Fruit fly (Drosophila melanogaster) whole organism, embryonic: Measurements from ENCODE around the gene RhoGDI.

Experiments used
- Atf3 ChIP-seq: fragments of 200-800 bp; sonication (Bioruptor generic); optimal IDR thresholded peaks from 3 replicates; lab custom pipeline; 2016; ENCODE audit warnings: missing biosample characterization, missing genetic modification characterization
- Blimp-1 ChIP-seq: fragments of 200-800 bp; sonication (Bioruptor generic); optimal IDR thresholded peaks from 3 replicates; lab custom pipeline; 2018; ENCODE audit warnings: missing biosample characterization, missing genetic modification characterization, mild to moderate bottlenecking, moderate library complexity, missing genetic modification reagents
- BtbVII ChIP-seq: fragments of 200-800 bp; sonication (Bioruptor generic); optimal IDR thresholded peaks from 3 replicates; lab custom pipeline; 2017; ENCODE audit warnings: missing biosample characterization, mild to moderate bottlenecking, missing genetic modification characterization
- CG1024 ChIP-seq: fragments of 200-800 bp; sonication (Bioruptor generic); IDR thresholded peaks from 2 replicates; pipeline ENCODE4 v1.3.6; 2022; ENCODE audit warnings: missing biosample characterization, missing genetic modification characterization
- CG10267 ChIP-seq: fragments of 200-800 bp; sonication (Bioruptor generic); optimal IDR thresholded peaks from 2 replicates; lab custom pipeline; 2018; ENCODE audit warnings: missing biosample characterization, mild to moderate bottlenecking, missing genetic modification characterization, moderate library complexity
- CG11696 ChIP-seq: fragments of 200-800 bp; sonication (Bioruptor generic); IDR thresholded peaks from 2 replicates; pipeline ENCODE4 v1.3.6; 2022; ENCODE audit warnings: missing biosample characterization, missing genetic modification characterization
- CG14441 ChIP-seq: fragments of 200-800 bp; sonication (Bioruptor generic); IDR thresholded peaks from 2 replicates; pipeline ENCODE4 v1.3.6; 2022; ENCODE audit warnings: missing biosample characterization, missing genetic modification characterization
- CG15269 ChIP-seq: fragments of 200-800 bp; sonication (Bioruptor generic); optimal IDR thresholded peaks from 2 replicates; lab custom pipeline; 2018; ENCODE audit warnings: missing biosample characterization, mild to moderate bottlenecking, missing genetic modification characterization, moderate library complexity
- CG16815 ChIP-seq: fragments of 200-800 bp; sonication (Bioruptor generic); optimal IDR thresholded peaks from 3 replicates; lab custom pipeline; 2017; ENCODE audit warnings: missing biosample characterization, mild to moderate bottlenecking, missing genetic modification characterization
- CG16863 ChIP-seq: fragments of 200-800 bp; sonication (Bioruptor generic); optimal IDR thresholded peaks from 3 replicates; lab custom pipeline; 2016; ENCODE audit warnings: missing biosample characterization, missing genetic modification characterization
- CG1792 ChIP-seq: fragments of 200-800 bp; sonication (Bioruptor generic); optimal IDR thresholded peaks from 2 replicates; lab custom pipeline; 2016; ENCODE audit warnings: missing biosample characterization, missing genetic modification characterization
- CG18011 ChIP-seq: fragments of 200-800 bp; sonication (Bioruptor generic); optimal IDR thresholded peaks from 2 replicates; lab custom pipeline; 2017; ENCODE audit warnings: missing biosample characterization, missing genetic modification characterization, mild to moderate bottlenecking, moderate library complexity, missing genotype
- CG30403 ChIP-seq: fragments of 200-800 bp; sonication (Bioruptor generic); optimal IDR thresholded peaks from 3 replicates; lab custom pipeline; 2016; ENCODE audit warnings: missing biosample characterization, missing genetic modification characterization
- CG34224 ChIP-seq: fragments of 200-800 bp; sonication (Bioruptor generic); IDR thresholded peaks from 3 replicates; pipeline ENCODE4 v1.3.6; 2022; ENCODE audit warnings: missing biosample characterization, missing genetic modification characterization; ENCODE audit not compliant: partially characterized antibody
- CG34376 ChIP-seq: fragments of 200-800 bp; sonication (Bioruptor generic); optimal IDR thresholded peaks from 2 replicates; lab custom pipeline; 2018; ENCODE audit warnings: missing biosample characterization, mild to moderate bottlenecking, missing genetic modification characterization
- CG4282 ChIP-seq: fragments of 200-800 bp; sonication (Bioruptor generic); optimal IDR thresholded peaks from 2 replicates; lab custom pipeline; 2016; ENCODE audit warnings: missing biosample characterization, missing genetic modification characterization
- CG4617 ChIP-seq: fragments of 200-800 bp; sonication (Bioruptor generic); optimal IDR thresholded peaks from 3 replicates; lab custom pipeline; 2016; ENCODE audit warnings: missing biosample characterization, missing genetic modification characterization, borderline replicate concordance
- CG5953 ChIP-seq: fragments of 200-800 bp; sonication (Bioruptor generic); IDR thresholded peaks from 2 replicates; pipeline ENCODE4 v1.3.6; 2022; ENCODE audit warnings: missing biosample characterization, missing genetic modification characterization
- CG6765 ChIP-seq: fragments of 200-800 bp; sonication (Bioruptor generic); optimal IDR thresholded peaks from 3 replicates; lab custom pipeline; 2017; ENCODE audit warnings: missing biosample characterization, mild to moderate bottlenecking, missing genetic modification characterization
- CG6813 ChIP-seq: fragments of 200-800 bp; sonication (Bioruptor generic); optimal IDR thresholded peaks from 2 replicates; lab custom pipeline; 2017; ENCODE audit warnings: missing biosample characterization, missing genetic modification characterization, mild to moderate bottlenecking, moderate library complexity, missing genetic modification reagents
- CG8089 ChIP-seq: fragments of 200-800 bp; sonication (Bioruptor generic); optimal IDR thresholded peaks from 3 replicates; lab custom pipeline; 2016; ENCODE audit warnings: missing biosample characterization, missing genetic modification characterization
- Doc2 ChIP-seq: fragments of 200-800 bp; sonication (Bioruptor generic); IDR thresholded peaks from 2 replicates; pipeline ENCODE4 v1.3.6; 2022; ENCODE audit warnings: missing biosample characterization, missing genetic modification characterization
- HLH4C ChIP-seq: fragments of 200-800 bp; sonication (Bioruptor generic); IDR thresholded peaks from 3 replicates; pipeline ENCODE4 v1.3.6; 2022; ENCODE audit warnings: missing biosample characterization, missing genetic modification characterization; ENCODE audit not compliant: partially characterized antibody
- Hr78 ChIP-seq, 2 experiments: fragments of 200-800 bp in 1 of 2; fragments of >200 bp in 1 of 2; sonication (Bioruptor generic) in 1 of 2; optimal IDR thresholded peaks; 2 replicates each; lab custom pipeline; 2017 to 2019; ENCODE audit warnings: missing biosample characterization in 2 of 2, missing genetic modification characterization in 2 of 2, mild to moderate bottlenecking in 1 of 2, moderate library complexity in 1 of 2
- MBD-R2 ChIP-seq: fragments of 200-800 bp; sonication (Bioruptor generic); IDR thresholded peaks from 2 replicates; pipeline ENCODE4 v1.3.6; 2022; ENCODE audit warnings: missing biosample characterization, missing genetic modification characterization
- MTF-1 ChIP-seq: fragments of 200-800 bp; sonication (Bioruptor generic); optimal IDR thresholded peaks from 2 replicates; lab custom pipeline; 2018; ENCODE audit warnings: missing biosample characterization, mild to moderate bottlenecking, missing genetic modification characterization, borderline replicate concordance
- Poxn ChIP-seq: fragments of 200-800 bp; sonication (Bioruptor generic); IDR thresholded peaks from 2 replicates; pipeline ENCODE4 v1.3.6; 2022; ENCODE audit warnings: missing biosample characterization, missing genetic modification characterization
- Sin3A ChIP-seq: fragments of >200 bp; optimal IDR thresholded peaks from 2 replicates; lab custom pipeline; 2018
- ato ChIP-seq: fragments of 200-800 bp; sonication (Bioruptor generic); IDR thresholded peaks from 2 replicates; pipeline ENCODE4 v1.3.6; 2022; ENCODE audit warnings: missing biosample characterization, missing genetic modification characterization; ENCODE audit not compliant: partially characterized antibody
- bsh ChIP-seq, 2 experiments: fragments of 200-800 bp; sonication (Bioruptor generic); optimal IDR thresholded peaks; 2 replicates each; lab custom pipeline; 2017 to 2018; ENCODE audit warnings: mild to moderate bottlenecking in 2 of 2, missing biosample characterization in 2 of 2, missing genetic modification characterization in 2 of 2, moderate library complexity in 1 of 2
- chinmo ChIP-seq: fragments of 200-800 bp; sonication (Bioruptor generic); IDR thresholded peaks from 4 replicates; pipeline ENCODE4 v1.3.6; 2022; ENCODE audit warnings: missing biosample characterization, missing genetic modification characterization; ENCODE audit not compliant: partially characterized antibody
- cwo ChIP-seq: fragments of 200-800 bp; sonication (Bioruptor generic); optimal IDR thresholded peaks from 3 replicates; lab custom pipeline; 2017; ENCODE audit warnings: missing biosample characterization, missing genetic modification characterization, mild to moderate bottlenecking, moderate library complexity, missing genetic modification reagents
- fd3F ChIP-seq: fragments of 200-800 bp; sonication (Bioruptor generic); optimal IDR thresholded peaks from 2 replicates; lab custom pipeline; 2018; ENCODE audit warnings: missing biosample characterization, mild to moderate bottlenecking, missing genetic modification characterization, moderate library complexity
- fd64A ChIP-seq: fragments of 200-800 bp; sonication (Bioruptor generic); optimal IDR thresholded peaks from 3 replicates; lab custom pipeline; 2018; ENCODE audit warnings: missing biosample characterization, mild to moderate bottlenecking, missing genetic modification characterization
- gsb ChIP-seq: fragments of 200-800 bp; sonication (Bioruptor generic); IDR thresholded peaks from 2 replicates; pipeline ENCODE4 v1.3.6; 2022; ENCODE audit warnings: missing biosample characterization, missing genetic modification characterization
- hbn ChIP-seq: fragments of 200-800 bp; sonication (Bioruptor generic); IDR thresholded peaks from 2 replicates; pipeline ENCODE4 v1.3.6; 2022; ENCODE audit warnings: missing biosample characterization, missing genetic modification characterization; ENCODE audit not compliant: partially characterized antibody
- hth ChIP-seq: fragments of >200 bp; optimal IDR thresholded peaks from 2 replicates; lab custom pipeline; 2017; ENCODE audit warnings: inconsistent platforms
- ind ChIP-seq: fragments of 200-800 bp; sonication (Bioruptor generic); optimal IDR thresholded peaks from 3 replicates; lab custom pipeline; 2016; ENCODE audit warnings: missing biosample characterization, missing genetic modification characterization
- mirr ChIP-seq: fragments of 200-800 bp; sonication (Bioruptor generic); optimal IDR thresholded peaks from 3 replicates; lab custom pipeline; 2018; ENCODE audit warnings: missing biosample characterization, mild to moderate bottlenecking, missing genetic modification characterization
- nerfin-1 ChIP-seq: fragments of 200-800 bp; sonication (Bioruptor generic); optimal IDR thresholded peaks from 3 replicates; lab custom pipeline; 2019; ENCODE audit warnings: missing biosample characterization, mild to moderate bottlenecking, missing genetic modification characterization, moderate library complexity
- org-1 ChIP-seq: fragments of 200-800 bp; sonication (Bioruptor generic); optimal IDR thresholded peaks from 2 replicates; lab custom pipeline; 2017; ENCODE audit warnings: missing biosample characterization, missing genetic modification characterization
- pita ChIP-seq: fragments of 200-800 bp; sonication (Bioruptor generic); optimal IDR thresholded peaks from 2 replicates; lab custom pipeline; 2017; ENCODE audit warnings: missing biosample characterization, mild to moderate bottlenecking, missing genetic modification characterization
- run ChIP-seq: fragments of 200-800 bp; sonication (Bioruptor generic); optimal IDR thresholded peaks from 3 replicates; lab custom pipeline; 2018; ENCODE audit warnings: missing biosample characterization, mild to moderate bottlenecking, missing genetic modification characterization
- sc ChIP-seq, 3 experiments: fragments of >200 bp in 2 of 3; fragments of 200-800 bp in 1 of 3; sonication (Bioruptor generic) in 1 of 3; optimal IDR thresholded peaks; 2 replicates in 2 of 3; 3 replicates in 1 of 3; lab custom pipeline; 2017; ENCODE audit warnings: mild to moderate bottlenecking in 1 of 3, missing biosample characterization in 1 of 3, missing genetic modification characterization in 1 of 3, missing genetic modification reagents in 1 of 3
- sens-2 ChIP-seq: fragments of 200-800 bp; sonication (Bioruptor generic); IDR thresholded peaks from 2 replicates; pipeline ENCODE4 v1.3.6; 2022; ENCODE audit warnings: missing biosample characterization, missing genetic modification characterization
- so ChIP-seq: fragments of 200-800 bp; sonication (Bioruptor generic); IDR thresholded peaks from 3 replicates; pipeline ENCODE4 v1.3.6; 2022; ENCODE audit warnings: missing biosample characterization, missing genetic modification characterization
- tup ChIP-seq: fragments of 200-800 bp; sonication (Bioruptor generic); optimal IDR thresholded peaks from 2 replicates; lab custom pipeline; 2016; ENCODE audit warnings: missing biosample characterization, mild to moderate bottlenecking, missing genetic modification characterization, moderate library complexity
- unpg ChIP-seq: fragments of 200-800 bp; sonication (Bioruptor generic); optimal IDR thresholded peaks from 3 replicates; lab custom pipeline; 2018; ENCODE audit warnings: missing biosample characterization, mild to moderate bottlenecking, missing genetic modification characterization, moderate library complexity
- zfh1 ChIP-seq: fragments of 200-800 bp; sonication (Bioruptor generic); IDR thresholded peaks from 3 replicates; pipeline ENCODE4 v1.3.6; 2022; ENCODE audit warnings: missing biosample characterization, missing genetic modification characterization

Gene RhoGDI

DNA sequence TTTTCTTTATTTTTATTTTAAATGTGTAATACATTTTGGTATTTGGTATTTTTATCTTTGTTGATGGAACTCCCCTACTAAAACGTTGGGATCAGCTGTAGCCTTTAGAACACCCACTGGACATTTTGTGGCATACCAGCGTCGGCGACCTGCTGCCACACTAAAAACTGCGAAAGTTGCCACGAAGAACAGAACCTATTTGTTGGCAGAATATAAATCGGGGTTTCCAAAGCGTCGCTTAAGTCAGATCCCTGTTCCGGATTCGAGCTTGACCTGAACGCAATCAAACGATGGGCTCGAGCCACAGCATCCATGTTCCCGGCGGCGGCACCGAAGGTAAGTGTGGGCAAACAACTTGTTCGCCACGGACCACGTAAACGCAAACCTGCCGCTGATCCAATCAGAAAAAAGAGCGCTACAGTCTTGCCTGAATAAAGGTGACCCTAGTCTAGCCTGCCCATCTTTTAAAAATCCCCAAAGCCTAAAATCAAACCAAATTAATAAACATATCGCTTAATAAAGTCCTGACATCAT is 3.7 kb upstream of the RhoGDI start, which contains the start of gene Grasp65 (continued):
- no peak for TF ChIP-seq Doc2 (GFP tag; lab: Robert Waterston, UW)
- TF ChIP-seq bsh (GFP tag; optimal IDR thresholded peaks at IDR 0.05; lab: Kevin White, UChicago), result no peak
- TF ChIP-seq Sin3A (lab: Kevin White, UChicago), result peak; percentile 4
- TF ChIP-seq Atf3 (GFP tag; lab: Kevin White, UChicago), result no peak
- TF ChIP-seq CG16863 (GFP tag; lab: Kevin White, UChicago), result no peak
- TF ChIP-seq Poxn (GFP tag; lab: Robert Waterston, UW), result no peak
- no peak for TF ChIP-seq CG30403 (GFP tag; lab: Kevin White, UChicago)
- no peak for TF ChIP-seq hbn (GFP tag; lab: Robert Waterston, UW)
- TF ChIP-seq BtbVII, result no peak
- TF ChIP-seq fd3F (GFP tag; lab: Kevin White, UChicago), result no peak
- TF ChIP-seq CG11696 (GFP tag; lab: Robert Waterston, UW), result no peak; the same call in 1 of the 2 replicates
- TF ChIP-seq CG1792 (GFP tag; lab: Kevin White, UChicago), result no peak
- no peak for TF ChIP-seq CG4282 (GFP tag; lab: Kevin White, UChicago)
- TF ChIP-seq gsb (GFP tag; lab: Robert Waterston, UW), result no peak
- TF ChIP-seq CG10267 (tag; lab: Kevin White, UChicago), result peak; percentile 59
- no peak for TF ChIP-seq Blimp-1
- TF ChIP-seq ind, result no peak
- TF ChIP-seq HLH4C (GFP tag; lab: Robert Waterston, UW), result no peak
- peak; percentile 14 for TF ChIP-seq nerfin-1 (tag; lab: Kevin White, UChicago)
- TF ChIP-seq MBD-R2 (GFP tag; lab: Robert Waterston, UW), result peak; percentile 87
- TF ChIP-seq org-1 (GFP tag; lab: Kevin White, UChicago), result no peak
- TF ChIP-seq sc (optimal IDR thresholded peaks at IDR 0.05; lab: Kevin White, UChicago), result no peak
- TF ChIP-seq sc (GFP tag; optimal IDR thresholded peaks at IDR 0.05; lab: Kevin White, UChicago), result no peak
- TF ChIP-seq pita (GFP tag; lab: Kevin White, UChicago), result no peak
- no peak for TF ChIP-seq CG8089 (GFP tag; lab: Kevin White, UChicago)
- no peak for TF ChIP-seq sens-2 (GFP tag; lab: Robert Waterston, UW)
- no peak; the same call in 2 of the 3 replicates for TF ChIP-seq CG34224 (GFP tag; lab: Robert Waterston, UW)
- TF ChIP-seq fd64A, result no peak
- TF ChIP-seq chinmo (GFP tag; lab: Robert Waterston, UW), result no peak
- no peak for TF ChIP-seq CG1024 (GFP tag; lab: Robert Waterston, UW)
- no peak for TF ChIP-seq CG6813
- no peak for TF ChIP-seq CG18011 (GFP tag; lab: Kevin White, UChicago)
- TF ChIP-seq hth, result no peak
- TF ChIP-seq CG4617 (GFP tag; lab: Kevin White, UChicago), result no peak
- TF ChIP-seq CG14441 (GFP tag; lab: Robert Waterston, UW), result 0 out of 2 replicates have a peak, but pooled peaks have one; percentile 15
- 0 out of 2 replicates have a peak, but pooled peaks have one; percentile 26 for TF ChIP-seq ato
- TF ChIP-seq mirr (GFP tag; lab: Kevin White, UChicago), result no peak
- TF ChIP-seq CG16815 (GFP tag; lab: Kevin White, UChicago), result no peak
- TF ChIP-seq unpg (GFP tag; lab: Kevin White, UChicago), result no peak
- no peak for TF ChIP-seq CG5953 (GFP tag; lab: Robert Waterston, UW)
- TF ChIP-seq run (tag; lab: Kevin White, UChicago), result no peak
- no peak for TF ChIP-seq tup
- peak; percentile 4 for TF ChIP-seq CG15269 (tag; lab: Kevin White, UChicago)
- TF ChIP-seq MTF-1 (GFP tag; lab: Kevin White, UChicago), result no peak
- no peak for TF ChIP-seq zfh1
- TF ChIP-seq so (GFP tag; lab: Robert Waterston, UW), result no peak
- TF ChIP-seq cwo, result no peak
- TF ChIP-seq Hr78 (GFP tag; optimal IDR thresholded peaks at IDR 0.05; lab: Kevin White, UChicago), result no peak
- peak; percentile 33 for TF ChIP-seq CG6765 (GFP tag; lab: Kevin White, UChicago)
- peak; percentile 24 for TF ChIP-seq CG34376 (GFP tag; lab: Kevin White, UChicago)
